Fruit fly (Drosophila melanogaster) whole organism, wandering third instar larva: ENCODE results near the gene CG7443.

Experiments
- CrebA ChIP-seq: fragments of 200-800 bp; sonication (Bioruptor generic); optimal IDR thresholded peaks from 2 replicates; lab custom pipeline; 2016; ENCODE audit warnings: missing biosample characterization, mild to moderate bottlenecking, missing genetic modification characterization, borderline replicate concordance
- Dfd ChIP-seq: fragments of >200 bp; optimal IDR thresholded peaks from 2 replicates; lab custom pipeline; 2017; ENCODE audit warnings: missing biosample characterization, missing genetic modification characterization
- Dif ChIP-seq: fragments of 200-275, 200-300 bp; sonication (Bioruptor generic); optimal IDR thresholded peaks from 2 replicates; lab custom pipeline; 2018; ENCODE audit warnings: missing biosample characterization, missing genetic modification characterization; ENCODE audit not compliant: partially characterized antibody
- GATAd ChIP-seq: sonication (Bioruptor generic); optimal IDR thresholded peaks from 2 replicates; lab custom pipeline; 2016; ENCODE audit warnings: missing biosample characterization, missing genetic modification characterization
- HLH106 ChIP-seq: fragments of 200-800 bp; optimal IDR thresholded peaks from 3 replicates; lab custom pipeline; 2019; ENCODE audit warnings: missing biosample characterization, mild to moderate bottlenecking, missing genetic modification characterization, moderate library complexity
- Hnf4 ChIP-seq: fragments of 200-800 bp; sonication (Bioruptor generic); optimal IDR thresholded peaks from 2 replicates; lab custom pipeline; 2016; ENCODE audit warnings: missing biosample characterization, mild to moderate bottlenecking, missing genetic modification characterization
- Hr83 ChIP-seq: fragments of 200-300 bp; sonication (Bioruptor generic); optimal IDR thresholded peaks from 2 replicates; lab custom pipeline; 2016; ENCODE audit warnings: missing biosample characterization, mild to moderate bottlenecking, missing genetic modification characterization, moderate library complexity; ENCODE audit not compliant: poor library complexity, severe bottlenecking
- Jra ChIP-seq: sonication (Bioruptor generic); optimal IDR thresholded peaks from 2 replicates; lab custom pipeline; 2016; ENCODE audit warnings: missing biosample characterization, missing genetic modification characterization
- Myc ChIP-seq: fragments of >200 bp; optimal IDR thresholded peaks from 2 replicates; lab custom pipeline; 2017
- N ChIP-seq: fragments of >200 bp; optimal IDR thresholded peaks from 2 replicates; lab custom pipeline; 2018; ENCODE audit warnings: missing biosample characterization, missing external identifiers, missing genetic modification characterization
- OdsH ChIP-seq: fragments of 200-800 bp; sonication (Bioruptor generic); optimal IDR thresholded peaks from 2 replicates; lab custom pipeline; 2016; ENCODE audit warnings: missing biosample characterization, mild to moderate bottlenecking, missing genetic modification characterization
- Rel ChIP-seq, 2 experiments: fragments of 200-800 bp; sonication (Bioruptor generic) in 1 of 2; optimal IDR thresholded peaks; 2 replicates in 1 of 2; 3 replicates in 1 of 2; lab custom pipeline; 2016 to 2019; ENCODE audit warnings: mild to moderate bottlenecking in 2 of 2, missing biosample characterization in 2 of 2, missing genetic modification characterization in 2 of 2, moderate library complexity in 1 of 2
- Vsx2 ChIP-seq: fragments of 200-300, 225-300 bp; sonication (Bioruptor generic); optimal IDR thresholded peaks from 2 replicates; lab custom pipeline; 2018; ENCODE audit warnings: missing biosample characterization, missing genetic modification characterization; ENCODE audit not compliant: partially characterized antibody
- br ChIP-seq: fragments of 200-800 bp; sonication (Bioruptor generic); optimal IDR thresholded peaks from 2 replicates; lab custom pipeline; 2016; ENCODE audit warnings: missing biosample characterization, missing genetic modification characterization
- dl ChIP-seq, 2 experiments: fragments of 175-275, 200-275 bp in 1 of 2; fragments of 200-275 bp in 1 of 2; sonication (Bioruptor generic); optimal IDR thresholded peaks; lab custom pipeline; 2018; ENCODE audit warnings: mild to moderate bottlenecking in 2 of 2, missing biosample characterization in 2 of 2, missing genetic modification characterization in 2 of 2, moderate library complexity in 2 of 2; ENCODE audit not compliant: partially characterized antibody in 2 of 2, insufficient read depth in 1 of 2
- dmrt93B ChIP-seq: fragments of 200-800 bp; sonication (Bioruptor generic); optimal IDR thresholded peaks from 2 replicates; lab custom pipeline; 2018; ENCODE audit warnings: missing biosample characterization, mild to moderate bottlenecking, missing genetic modification characterization
- ey ChIP-seq: fragments of 200-800 bp; sonication (Bioruptor generic); optimal IDR thresholded peaks from 2 replicates; lab custom pipeline; 2016; ENCODE audit warnings: missing biosample characterization, missing genetic modification characterization
- foxo ChIP-seq, 2 experiments: fragments of 200-800 bp; sonication (Bioruptor generic); optimal IDR thresholded peaks; 2 replicates in 1 of 2; 3 replicates in 1 of 2; lab custom pipeline; 2016 to 2017; ENCODE audit warnings: missing biosample characterization in 2 of 2, missing genetic modification characterization in 2 of 2
- fru ChIP-seq: fragments of 200-800 bp; sonication (Bioruptor generic); optimal IDR thresholded peaks from 3 replicates; lab custom pipeline; 2016; ENCODE audit warnings: missing biosample characterization, mild to moderate bottlenecking, missing genetic modification characterization
- h ChIP-seq: fragments of 200-800 bp; sonication (Bioruptor generic); optimal IDR thresholded peaks from 3 replicates; lab custom pipeline; 2016; ENCODE audit warnings: missing biosample characterization, mild to moderate bottlenecking, missing genetic modification characterization
- jim ChIP-seq: fragments of 175-275, 200-325 bp; sonication (Bioruptor generic); optimal IDR thresholded peaks from 2 replicates; lab custom pipeline; 2016; ENCODE audit warnings: missing biosample characterization, mild to moderate bottlenecking, missing genetic modification characterization
- psq ChIP-seq: fragments of 200-800 bp; sonication (Bioruptor generic); optimal IDR thresholded peaks from 3 replicates; lab custom pipeline; 2017; ENCODE audit warnings: missing biosample characterization, mild to moderate bottlenecking, missing genetic modification characterization, moderate library complexity
- rgr ChIP-seq: fragments of 200-800 bp; sonication (Bioruptor generic); optimal IDR thresholded peaks from 3 replicates; lab custom pipeline; 2016; ENCODE audit warnings: missing biosample characterization, mild to moderate bottlenecking, missing genetic modification characterization
- sage ChIP-seq: fragments of 200-800 bp; sonication (Bioruptor generic); optimal IDR thresholded peaks from 2 replicates; lab custom pipeline; 2016; ENCODE audit warnings: missing biosample characterization, mild to moderate bottlenecking, missing genetic modification characterization
- sv ChIP-seq: fragments of 200-800 bp; sonication (Bioruptor generic); optimal IDR thresholded peaks from 3 replicates; lab custom pipeline; 2016; ENCODE audit warnings: missing biosample characterization, missing genetic modification characterization
- tai ChIP-seq: sonication (Bioruptor generic); optimal IDR thresholded peaks from 2 replicates; lab custom pipeline; 2016; ENCODE audit warnings: missing biosample characterization, missing genetic modification characterization
- usp ChIP-seq: fragments of >200 bp; optimal IDR thresholded peaks from 2 replicates; lab custom pipeline; 2017; ENCODE audit warnings: missing biosample characterization, missing genetic modification characterization
- woc ChIP-seq: sonication (Bioruptor generic); optimal IDR thresholded peaks from 2 replicates; lab custom pipeline; 2016; ENCODE audit warnings: missing biosample characterization, mild to moderate bottlenecking, missing genetic modification characterization

Gene CG7443

DNA sequence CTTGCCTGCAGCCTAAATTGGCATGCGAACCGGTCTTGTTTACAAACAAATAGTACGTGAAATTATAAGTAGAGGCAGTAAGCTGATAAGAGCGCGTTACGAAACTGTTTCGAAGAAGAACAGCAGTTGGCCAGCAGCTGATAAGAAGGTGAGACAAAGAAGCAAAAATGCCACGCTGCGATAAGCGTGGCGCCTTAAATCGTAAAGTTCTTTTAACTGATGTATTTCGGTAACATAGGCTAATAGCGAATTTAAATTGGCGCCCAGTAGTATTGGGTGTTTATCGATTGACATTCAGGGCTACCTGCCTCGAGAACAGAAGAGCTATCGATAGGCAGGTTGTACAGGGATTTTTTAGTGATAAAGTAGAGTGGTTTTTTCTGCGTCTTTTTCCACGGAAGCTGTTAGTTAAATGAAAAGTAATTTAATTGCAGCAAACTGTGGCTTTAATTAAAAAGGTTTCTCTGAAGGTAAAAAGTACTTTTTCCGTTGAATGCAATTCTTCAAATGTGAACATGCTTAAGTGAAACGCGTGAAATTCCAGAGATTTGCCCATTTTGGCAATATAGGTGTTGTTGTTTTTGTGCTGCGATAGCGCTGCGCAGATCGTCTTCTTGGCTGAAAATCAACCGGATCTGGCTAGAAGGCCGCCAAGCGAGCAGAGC is 32.6 kb downstream of the CG7443 start, which contains the start of gene stck:
TSS of gene stck (plus strand) at position 353 of the 665 bp plus-strand sequence.
- peak in 1 of 2 experiments; percentile 15 for TF ChIP-seq dl (GFP tag; optimal IDR thresholded peaks at IDR 0.05; lab: Kevin White, UChicago; ENCODE audit: insufficient read depth in 1 of 2, partially characterized antibody in 2 of 2)
- no peak for TF ChIP-seq Rel (GFP tag; optimal IDR thresholded peaks at IDR 0.05; lab: Kevin White, UChicago)
- peak; percentile 78 for TF ChIP-seq Rel (tag; optimal IDR thresholded peaks at IDR 0.05; lab: Kevin White, UChicago)
- peak; percentile 47 for TF ChIP-seq h
- TF ChIP-seq Vsx2 (GFP tag; lab: Kevin White, UChicago) = no peak
- TF ChIP-seq jim (GFP tag; lab: Kevin White, UChicago) = no peak
- TF ChIP-seq woc (GFP tag; lab: Kevin White, UChicago) = peak; percentile 8
- TF ChIP-seq Myc = peak; percentile 95

DNA sequence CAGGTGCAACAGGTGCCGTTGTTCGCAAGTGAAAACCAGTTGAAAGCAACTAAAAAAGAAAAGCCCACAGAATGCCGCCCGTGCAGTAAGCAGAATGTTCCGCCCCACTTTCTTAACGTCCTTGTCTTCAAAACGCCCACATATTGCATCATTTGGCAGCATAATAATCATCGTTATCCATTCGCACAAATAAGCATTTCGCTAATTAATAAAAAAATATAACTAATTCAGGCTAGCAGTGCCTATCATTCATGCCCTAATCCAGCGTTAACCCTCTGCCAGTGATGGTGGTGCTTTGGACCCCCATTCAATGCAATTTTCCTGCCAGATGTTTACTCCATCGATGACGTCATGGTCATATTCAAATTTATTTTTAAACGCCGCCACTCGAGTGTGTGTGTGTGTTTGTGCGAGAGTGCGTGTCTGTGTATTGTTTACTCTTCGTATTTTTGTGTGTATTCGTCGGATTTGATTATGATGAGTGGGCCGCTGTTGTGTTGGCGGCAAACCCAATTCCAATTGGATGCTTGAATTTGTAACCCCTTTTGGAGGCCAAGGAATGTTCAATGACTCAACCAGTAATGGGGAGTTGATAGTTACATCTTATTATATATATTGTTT is 33.4 kb downstream of the CG7443 start:
- TF ChIP-seq Jra = peak; percentile 33
- no peak for TF ChIP-seq CrebA
- TF ChIP-seq usp (GFP tag; lab: Kevin White, UChicago) = no peak
- peak; percentile 27 for TF ChIP-seq Hr83 (GFP tag; lab: Kevin White, UChicago)
- no peak for TF ChIP-seq rgr (GFP tag; lab: Kevin White, UChicago)
- TF ChIP-seq Dif (GFP tag; lab: Kevin White, UChicago) = no peak
- no peak for TF ChIP-seq fru (GFP tag; lab: Kevin White, UChicago)
- no peak for TF ChIP-seq GATAd (GFP tag; lab: Kevin White, UChicago)
- no peak for TF ChIP-seq br (GFP tag; lab: Kevin White, UChicago)
- no peak for TF ChIP-seq Dfd (GFP tag; lab: Kevin White, UChicago)
- no peak for TF ChIP-seq Hnf4 (GFP tag; lab: Kevin White, UChicago)
- TF ChIP-seq, all 38 proteins: peak for 2

DNA sequence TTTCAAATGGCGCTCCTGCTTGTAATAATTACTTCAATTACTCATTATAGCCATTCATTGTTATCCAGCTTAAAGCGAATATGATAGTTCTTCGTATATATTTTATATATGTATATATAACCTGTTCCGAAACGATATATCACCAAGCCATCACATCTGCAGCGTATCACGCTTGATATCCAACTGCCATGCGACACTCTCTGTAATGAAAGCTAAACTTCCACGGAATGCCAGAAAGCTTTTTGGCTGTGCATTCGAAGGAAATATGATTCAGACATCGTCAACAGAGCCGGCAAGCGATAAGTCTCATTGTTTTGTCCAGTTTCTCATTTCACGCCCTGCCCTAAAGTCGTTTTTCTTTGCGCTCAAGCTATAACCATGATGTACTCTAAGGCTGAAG is 33.9 kb downstream of the CG7443 start:
- no peak for TF ChIP-seq GATAd (GFP tag; lab: Kevin White, UChicago)
- no peak for TF ChIP-seq Hr83 (GFP tag; lab: Kevin White, UChicago)
- no peak for TF ChIP-seq Vsx2 (GFP tag; lab: Kevin White, UChicago)
- TF ChIP-seq sage (GFP tag; lab: Kevin White, UChicago) = peak; percentile 33

DNA sequence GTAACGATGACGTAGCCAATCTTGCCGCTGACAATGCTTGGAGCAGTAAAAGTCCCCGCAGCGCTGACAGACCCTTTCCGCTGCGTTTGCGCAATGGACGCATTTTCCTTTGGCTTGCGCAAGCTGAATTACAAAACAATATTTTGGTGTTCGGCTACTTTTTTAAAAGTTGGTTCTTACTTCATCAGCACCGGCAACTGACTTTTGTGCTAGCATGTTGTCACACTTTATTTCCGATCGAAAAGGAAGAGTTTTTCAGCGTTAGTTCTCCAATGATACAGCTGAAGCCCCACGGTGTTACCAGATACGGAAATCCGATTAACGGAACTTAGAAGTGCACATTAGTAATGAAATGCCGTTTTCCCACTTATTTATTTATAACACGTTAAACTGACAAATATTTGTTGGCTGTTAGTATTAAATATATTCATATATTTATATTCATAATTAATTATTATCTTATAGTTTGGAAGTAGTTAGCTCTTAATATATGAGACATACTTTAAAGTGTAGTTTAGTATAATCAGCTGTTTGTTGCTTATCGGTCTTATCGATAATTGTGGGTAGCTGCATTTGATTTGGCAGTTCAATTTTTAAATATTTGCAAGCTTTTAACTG is 38.3 kb downstream of the CG7443 start, which contains the start of the genes Veneno and CG7963:
TSS of gene Veneno (minus strand) at position 296 of the 618 bp plus-strand sequence.
TSS of gene CG7963 (plus strand) at position 568 of the 618 bp plus-strand sequence.
- no peak for TF ChIP-seq Rel (GFP tag; optimal IDR thresholded peaks at IDR 0.05; lab: Kevin White, UChicago)
- peak; percentile 79 for TF ChIP-seq Rel (tag; optimal IDR thresholded peaks at IDR 0.05; lab: Kevin White, UChicago)
- peak; percentile 64 for TF ChIP-seq N
- peak; percentile 31 for TF ChIP-seq HLH106 (tag; lab: Kevin White, UChicago)
- peak in 1 of 2 experiments; percentile 16 for TF ChIP-seq foxo (GFP tag; optimal IDR thresholded peaks at IDR 0.05; lab: Kevin White, UChicago)
- no peak for TF ChIP-seq usp (GFP tag; lab: Kevin White, UChicago)

DNA sequence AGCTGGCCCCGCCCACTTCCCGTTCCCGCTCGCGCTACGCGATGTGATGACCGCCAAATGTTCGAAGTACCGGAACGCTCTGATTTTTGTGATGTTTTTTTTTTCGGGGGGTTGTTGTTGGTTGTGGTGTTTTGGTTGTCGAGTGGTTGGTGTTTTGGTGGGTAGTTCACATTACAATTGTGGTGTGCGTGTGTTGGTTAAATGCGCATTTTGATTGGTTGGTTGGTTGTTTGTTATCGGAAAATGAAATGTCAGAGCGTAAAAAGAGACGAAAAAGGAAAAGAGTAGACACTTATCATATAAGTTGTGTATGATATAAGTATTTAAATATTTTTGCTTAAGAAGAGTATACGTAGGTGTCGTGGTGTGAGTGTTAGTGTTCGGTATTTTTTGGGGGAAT is 44.4 kb downstream of the CG7443 start:
- TF ChIP-seq dmrt93B (GFP tag; lab: Kevin White, UChicago) = no peak
- no peak for TF ChIP-seq usp (GFP tag; lab: Kevin White, UChicago)
- TF ChIP-seq ey (GFP tag; lab: Kevin White, UChicago) = no peak
- no peak for TF ChIP-seq sv
- no peak for TF ChIP-seq h
- no peak for TF ChIP-seq br (GFP tag; lab: Kevin White, UChicago)
- no peak for TF ChIP-seq jim (GFP tag; lab: Kevin White, UChicago)
- TF ChIP-seq foxo (GFP tag; optimal IDR thresholded peaks at IDR 0.05; lab: Kevin White, UChicago) = no peak
- TF ChIP-seq tai (GFP tag; lab: Kevin White, UChicago) = no peak
- no peak for TF ChIP-seq sage (GFP tag; lab: Kevin White, UChicago)
- no peak for TF ChIP-seq OdsH (GFP tag; lab: Kevin White, UChicago)
- no peak for TF ChIP-seq dl (GFP tag; optimal IDR thresholded peaks at IDR 0.05; lab: Kevin White, UChicago; ENCODE audit: insufficient read depth in 1 of 2, partially characterized antibody in 2 of 2)
- TF ChIP-seq psq (GFP tag; lab: Kevin White, UChicago) = no peak
